Fruit fly (Drosophila melanogaster): ENCODE data around the gene rpr.

rpr gene

dm6 chr3L:18349090-18349709 lies 49.0 kb downstream of the rpr start (continued):
- TF ChIP-seq rib (GFP tag; IDR thresholded peaks at IDR 0.05) (no peak), D19A (tag; optimal IDR thresholded peaks at IDR 0.05) (peak; percentile 50), Oli (tag; optimal IDR thresholded peaks at IDR 0.05) (peak; percentile 40), CG12155 (GFP tag; optimal IDR thresholded peaks at IDR 0.05) (peak; percentile 11), ewg (GFP tag; optimal IDR thresholded peaks at IDR 0.05) (peak; percentile 23), CG30431 (GFP tag; optimal IDR thresholded peaks at IDR 0.05) (peak; percentile 29), CG9727 (GFP tag; optimal IDR thresholded peaks at IDR 0.05) (peak; percentile 81), CG10543 (GFP tag; optimal IDR thresholded peaks at IDR 0.05) (no peak), YL-1 (GFP tag; optimal IDR thresholded peaks at IDR 0.05) (no peak), CG17829 (tag; optimal IDR thresholded peaks at IDR 0.05) (peak; percentile 74), pan (optimal IDR thresholded peaks at IDR 0.05) (no peak), pan (GFP tag; optimal IDR thresholded peaks at IDR 0.05 in 1 of 2, IDR thresholded peaks at IDR 0.05 in 1 of 2) (no peak), CG6791 (GFP tag; IDR thresholded peaks at IDR 0.05; ENCODE audit: partially characterized antibody) (no peak), tgo (GFP tag; IDR thresholded peaks at IDR 0.05) (peak; percentile 33; the same call in 1 of the 3 replicates), Fer3 (tag; optimal IDR thresholded peaks at IDR 0.05) (no peak), CG42726 (GFP tag; IDR thresholded peaks at IDR 0.05; ENCODE audit: partially characterized antibody) (no peak), danr (GFP tag; IDR thresholded peaks at IDR 0.05) (no peak), CG6854 (GFP tag; optimal IDR thresholded peaks at IDR 0.05) (no peak), zen2 (GFP tag; IDR thresholded peaks at IDR 0.05; ENCODE audit: partially characterized antibody) (no peak), schlank (tag; optimal IDR thresholded peaks at IDR 0.05) (no peak), inv (GFP tag; IDR thresholded peaks at IDR 0.05; ENCODE audit: partially characterized antibody) (no peak), Dbx (GFP tag; IDR thresholded peaks at IDR 0.05) (no peak), gt (GFP tag; IDR thresholded peaks at IDR 0.05) (no peak), CG15514 (GFP tag; optimal IDR thresholded peaks at IDR 0.05) (no peak), CG33557 (GFP tag; optimal IDR thresholded peaks at IDR 0.05) (peak; percentile 62), CG18599 (GFP tag; optimal IDR thresholded peaks at IDR 0.05) (no peak), MTF-1 (GFP tag; optimal IDR thresholded peaks at IDR 0.05; ENCODE audit: borderline replicate concordance) (no peak), Ptx1 (GFP tag; IDR thresholded peaks at IDR 0.05) (0 out of 2 replicates have a peak, but pooled peaks have one; percentile 16), D (optimal IDR thresholded peaks at IDR 0.05) (no peak), D (GFP tag; optimal IDR thresholded peaks at IDR 0.05) (peak; percentile 32), CHES-1-like (GFP tag; optimal IDR thresholded peaks at IDR 0.05) (no peak), CG10654 (GFP tag; optimal IDR thresholded peaks at IDR 0.05) (peak; percentile 27), CG31365 (tag; optimal IDR thresholded peaks at IDR 0.05) (no peak), CG8478 (optimal IDR thresholded peaks at IDR 0.05) (no peak), sc (optimal IDR thresholded peaks at IDR 0.05) (no peak), sc (GFP tag; optimal IDR thresholded peaks at IDR 0.05) (peak; percentile 30), zf30C (GFP tag; optimal IDR thresholded peaks at IDR 0.05) (peak; percentile 62), Nf-YB (GFP tag; optimal IDR thresholded peaks at IDR 0.05) (no peak), CG8924 (tag; optimal IDR thresholded peaks at IDR 0.05) (peak; percentile 59), dmrt11E (tag; optimal IDR thresholded peaks at IDR 0.05) (peak; percentile 93), CG2129 (GFP tag; IDR thresholded peaks at IDR 0.05; ENCODE audit: partially characterized antibody) (no peak), z (GFP tag; IDR thresholded peaks at IDR 0.05) (no peak), gro (GFP tag; optimal IDR thresholded peaks at IDR 0.05) (no peak), CG10431 (GFP tag; optimal IDR thresholded peaks at IDR 0.05) (no peak), wek (GFP tag; optimal IDR thresholded peaks at IDR 0.05) (no peak), CG11723 (GFP tag; optimal IDR thresholded peaks at IDR 0.05) (no peak), CoRest (tag; optimal IDR thresholded peaks at IDR 0.05) (peak; percentile 29), klu (GFP tag; IDR thresholded peaks at IDR 0.05) (no peak), tll (GFP tag; optimal IDR thresholded peaks at IDR 0.05) (no peak), Antp (GFP tag; optimal IDR thresholded peaks at IDR 0.05) (no peak)

All from whole organism, embryonic.